Worm (Caenorhabditis elegans): ENCODE measurements around the gene F09C8.2.

DNA sequence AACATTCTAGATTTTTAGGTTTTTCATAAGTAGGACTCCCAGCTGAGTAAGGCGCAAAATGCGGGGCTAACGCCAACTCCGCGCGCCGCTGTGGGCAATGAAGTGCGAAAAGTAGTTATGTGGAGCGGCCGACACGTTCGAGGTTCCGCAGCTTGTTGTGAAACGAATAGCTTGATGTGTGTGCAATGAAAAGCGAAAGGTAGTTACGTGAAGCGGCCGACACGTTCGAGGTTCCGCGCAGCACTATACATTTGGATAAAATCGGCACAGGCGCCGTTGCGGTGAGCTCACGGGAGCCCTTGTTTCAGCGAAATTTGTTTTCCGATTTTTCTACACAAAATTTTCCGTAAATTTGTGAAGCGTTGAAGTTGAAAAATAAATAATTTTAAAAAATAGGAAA lies 20.2 kb upstream of the F09C8.2 start:
- no peak for TF ChIP-seq lim-6 (tag; optimal IDR thresholded peaks at IDR 0.05)
- TF ChIP-seq ztf-16 (tag; optimal IDR thresholded peaks at IDR 0.05), result no peak
- TF ChIP-seq pha-4 (tag; optimal IDR thresholded peaks at IDR 0.05), result no peak
- no peak for TF ChIP-seq dmd-4 (tag; optimal IDR thresholded peaks at IDR 0.05; ENCODE audit: borderline replicate concordance)
- no peak for TF ChIP-seq hlh-13 (GFP tag; optimal IDR thresholded peaks at IDR 0.05)
- no peak for TF ChIP-seq elt-2 (tag; optimal IDR thresholded peaks at IDR 0.05)
